Worm (Caenorhabditis elegans) whole organism, midembryonic: ENCODE measurements around the gene K08D10.11.

Source experiments
- cog-1 ChIP-seq: sonication (generic microtip); optimal IDR thresholded peaks from 2 replicates; lab custom pipeline; 2016; ENCODE audit warnings: missing genetic modification characterization, missing compliant biosample characterization
- flt-1 ChIP-seq: fragments of 200-800 bp; sonication (Bioruptor generic); IDR thresholded peaks from 2 replicates; pipeline ENCODE4 v1.3.6; 2022; ENCODE audit warnings: missing genetic modification characterization, missing compliant biosample characterization
- klf-2 ChIP-seq: fragments of 200-800 bp; sonication (Bioruptor generic); conservative IDR thresholded peaks from 2 replicates; pipeline ENCODE4 v1.3.6; 2022; ENCODE audit warnings: missing genetic modification reagents, missing genetic modification characterization, missing compliant biosample characterization
- med-1 ChIP-seq: sonication (generic microtip); optimal IDR thresholded peaks from 2 replicates; lab custom pipeline; 2017; ENCODE audit warnings: missing genetic modification characterization, mild to moderate bottlenecking, missing compliant biosample characterization, antibody characterized with exemption, missing genetic modification reagents; ENCODE audit not compliant: insufficient read depth
- ref-1 ChIP-seq: fragments of 200-800 bp; sonication (Bioruptor generic); conservative IDR thresholded peaks from 2 replicates; pipeline ENCODE4 v1.3.6; 2022; ENCODE audit warnings: missing genetic modification reagents, missing genetic modification characterization, missing compliant biosample characterization
- tab-1 ChIP-seq: fragments of 200-800 bp; sonication (Bioruptor generic); IDR thresholded peaks from 2 replicates; pipeline ENCODE4 v1.3.6; 2022; ENCODE audit warnings: missing genetic modification characterization, missing compliant biosample characterization
- ztf-29 ChIP-seq: fragments of 200-800 bp; sonication (Bioruptor generic); IDR thresholded peaks from 2 replicates; pipeline ENCODE4 v1.3.6; 2022; ENCODE audit warnings: missing genetic modification reagents, missing genetic modification characterization, missing compliant biosample characterization

- TF ChIP-seq tab-1 (GFP tag; lab: Robert Waterston, UW) (no peak), flt-1 (GFP tag; lab: Robert Waterston, UW) (no peak), klf-2 (no peak), ref-1 (no peak), med-1 (GFP tag; lab: Kevin White, UChicago) (no peak), ztf-29 (GFP tag; lab: Robert Waterston, UW) (no peak), cog-1 (no peak)
Measured at ce11 chrIV:4150138-4150537, 35.9 kb downstream of the K08D10.11 start.
